Worm (Caenorhabditis elegans) whole organism, L3 larva: ENCODE measurements around the gene C52E2.4.

Source experiments
- hmg-11 ChIP-seq: sonication (generic microtip); optimal IDR thresholded peaks from 2 replicates; lab custom pipeline; 2016; ENCODE audit warnings: missing genetic modification characterization, missing compliant biosample characterization
- jun-1 ChIP-seq: fragments of 150-350 bp; optimal IDR thresholded peaks from 2 replicates; lab custom pipeline; 2014; ENCODE audit warnings: missing biosample characterization, missing genetic modification reagents, missing genetic modification characterization
- nhr-76 ChIP-seq: fragments of 150-350 bp; sonication (generic microtip); optimal IDR thresholded peaks from 5 replicates; lab custom pipeline; 2014; ENCODE audit warnings: missing biosample characterization, missing genetic modification characterization
- unc-62 ChIP-seq: fragments of 150-350 bp; sonication (generic microtip); optimal IDR thresholded peaks from 4 replicates; lab custom pipeline; 2014; ENCODE audit warnings: missing biosample characterization, missing genetic modification reagents, missing genetic modification characterization
- ztf-11 ChIP-seq: fragments of 150-350 bp; optimal IDR thresholded peaks from 2 replicates; lab custom pipeline; 2014; ENCODE audit warnings: missing biosample characterization, missing genetic modification characterization

DNA sequence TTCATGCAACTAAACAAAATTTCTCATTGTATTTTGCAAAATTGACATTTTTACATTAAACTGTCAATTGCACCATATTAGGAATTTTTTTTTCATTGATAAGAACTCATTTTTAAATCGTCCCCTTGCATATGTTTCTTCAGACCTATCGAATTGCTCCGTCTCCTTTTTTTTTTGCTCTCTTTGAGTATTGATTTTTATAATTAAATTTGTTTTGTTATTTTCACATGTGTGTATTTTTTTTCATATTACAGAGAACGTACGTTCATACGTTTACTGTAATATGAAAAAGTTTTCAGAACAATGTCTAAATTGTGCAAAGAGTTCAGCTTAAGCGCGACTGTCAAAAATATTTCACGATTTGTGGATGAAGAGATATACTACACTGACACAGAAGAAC, 26.2 kb downstream of the C52E2.4 start, which contains the start of gene math-14:
- TF ChIP-seq nhr-76 (no peak), ztf-11 (no peak), unc-62 (GFP tag; lab: Kevin White, UChicago) (no peak), jun-1 (tag; lab: Kevin White, UChicago) (no peak), hmg-11 (tag; lab: Kevin White, UChicago) (no peak)
